Worm (Caenorhabditis elegans): ENCODE results near the gene cbn-1.

ce11 chrII:319459-319858 is 12.9 kb downstream of the cbn-1 start, which contains the start of gene far-7:
- TF ChIP-seq unc-62 (GFP tag; optimal IDR thresholded peaks at IDR 0.05) (no peak), mdl-1 (tag; optimal IDR thresholded peaks at IDR 0.05) (no peak), fkh-2 (tag; optimal IDR thresholded peaks at IDR 0.05) (no peak), sea-2 (GFP tag; optimal IDR thresholded peaks at IDR 0.05) (no peak), fkh-10 (GFP tag; optimal IDR thresholded peaks at IDR 0.05) (no peak), nhr-77 (tag; optimal IDR thresholded peaks at IDR 0.05) (no peak), eor-1 (tag; optimal IDR thresholded peaks at IDR 0.05) (no peak), jun-1 (tag; optimal IDR thresholded peaks at IDR 0.05) (no peak), ama-1 (optimal IDR thresholded peaks at IDR 0.05) (peak; percentile 56), fos-1 (tag; optimal IDR thresholded peaks at IDR 0.05) (no peak), ZK546.5 (tag; optimal IDR thresholded peaks at IDR 0.05) (no peak), nhr-76 (tag; optimal IDR thresholded peaks at IDR 0.05) (no peak)
